ENCODE assay signal across 7 fruit fly cellular contexts in the genomic region with DNA sequence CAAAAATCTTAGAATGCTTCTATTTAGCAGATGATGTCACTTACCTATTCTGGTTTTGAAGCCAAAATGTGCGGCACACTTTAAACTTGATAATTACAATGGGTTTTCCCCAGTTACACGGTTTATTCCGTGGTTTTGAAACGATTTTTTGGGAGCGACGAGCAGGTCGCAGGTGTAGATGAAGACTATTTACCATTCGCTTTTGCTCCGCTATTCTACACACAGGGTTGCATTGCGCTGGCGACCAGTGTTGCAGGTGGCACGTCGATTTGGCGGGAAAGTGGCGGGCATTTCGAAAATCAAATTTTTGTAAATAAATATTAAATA.
A peak's percentile ranks its signal among the peaks of the same experiment; 100 is the strongest.
TF ChIP-seq lines count a peak whose summit lies in the region.

A gene (minus strand): TSS at position 196 of the 327 bp plus-strand sequence.

- no peak for TF ChIP-seq CTCF in whole organism, embryonic (GFP tag; optimal IDR thresholded peaks at IDR 0.05; lab: Kevin White, UChicago)

TF ChIP-seq in Kc167, 6 proteins besides CTCF, POLR2A, EP300 and RAD21:
- TF ChIP-seq h (optimal IDR thresholded peaks at IDR 0.05; lab: Kevin White, UChicago), result no peak
- no peak for TF ChIP-seq ttk (optimal IDR thresholded peaks at IDR 0.05; lab: Kevin White, UChicago)
- no peak for TF ChIP-seq insv (optimal IDR thresholded peaks at IDR 0.05; lab: Kevin White, UChicago)
- TF ChIP-seq psq (optimal IDR thresholded peaks at IDR 0.05; lab: Kevin White, UChicago), result peak; percentile 72

TF ChIP-seq in whole organism, 6 proteins besides CTCF, POLR2A, EP300 and RAD21:
- TF ChIP-seq psq (optimal IDR thresholded peaks at IDR 0.05; lab: Kevin White, UChicago) (peak; percentile 12), Dll (optimal IDR thresholded peaks at IDR 0.05; lab: Kevin White, UChicago) (no peak)

TF ChIP-seq in whole organism, adult, 20 proteins besides CTCF, POLR2A, EP300 and RAD21 (continues in another document):
- TF ChIP-seq tj (GFP tag; optimal IDR thresholded peaks at IDR 0.05; lab: Kevin White, UChicago), result peak; percentile 93
- TF ChIP-seq toe (GFP tag; optimal IDR thresholded peaks at IDR 0.05; lab: Kevin White, UChicago), result no peak
- peak; percentile 68 for TF ChIP-seq CG12768 (GFP tag; optimal IDR thresholded peaks at IDR 0.05; lab: Kevin White, UChicago)
- TF ChIP-seq CG11617 (GFP tag; optimal IDR thresholded peaks at IDR 0.05; lab: Kevin White, UChicago), result no peak
- TF ChIP-seq pad (GFP tag; optimal IDR thresholded peaks at IDR 0.05; lab: Kevin White, UChicago), result peak; percentile 52
- TF ChIP-seq CG1620 (GFP tag; optimal IDR thresholded peaks at IDR 0.05; lab: Kevin White, UChicago), result peak; percentile 34
- peak; percentile 35 for TF ChIP-seq CG7045 (GFP tag; optimal IDR thresholded peaks at IDR 0.05; lab: Kevin White, UChicago)
- TF ChIP-seq CG14711 (tag; optimal IDR thresholded peaks at IDR 0.05; lab: Kevin White, UChicago), result peak; percentile 44
- peak; percentile 81 for TF ChIP-seq Mnt (GFP tag; optimal IDR thresholded peaks at IDR 0.05; lab: Kevin White, UChicago)
- TF ChIP-seq Hr96 (GFP tag; optimal IDR thresholded peaks at IDR 0.05; lab: Kevin White, UChicago), result no peak
- TF ChIP-seq kay (GFP tag; lab: Kevin White, UChicago; ENCODE audit: borderline replicate concordance), result no peak
- TF ChIP-seq ovo (GFP tag; optimal IDR thresholded peaks at IDR 0.05; lab: Kevin White, UChicago), result peak; percentile 68
- peak; percentile 76 for TF ChIP-seq Crg-1 (GFP tag; optimal IDR thresholded peaks at IDR 0.05; lab: Kevin White, UChicago)
- peak in 1 of 2 experiments; percentile 0 for TF ChIP-seq cnc (optimal IDR thresholded peaks at IDR 0.05; lab: Kevin White, UChicago)
- peak; percentile 65 for TF ChIP-seq cic (GFP tag; optimal IDR thresholded peaks at IDR 0.05; lab: Kevin White, UChicago)
- peak; percentile 48 for TF ChIP-seq Clk (GFP tag; optimal IDR thresholded peaks at IDR 0.05; lab: Kevin White, UChicago)

TF ChIP-seq in whole organism, embryonic, 481 proteins besides CTCF, POLR2A, EP300 and RAD21 (continues in another document):
- TF ChIP-seq ham (GFP tag; IDR thresholded peaks at IDR 0.05; lab: Robert Waterston, UW) (no peak), danr (GFP tag; IDR thresholded peaks at IDR 0.05; lab: Robert Waterston, UW) (no peak), corto (GFP tag; optimal IDR thresholded peaks at IDR 0.05; lab: Kevin White, UChicago) (no peak), org-1 (GFP tag; optimal IDR thresholded peaks at IDR 0.05; lab: Kevin White, UChicago) (no peak), CG17612 (GFP tag; IDR thresholded peaks at IDR 0.05; lab: Robert Waterston, UW) (no peak), CG17359 (tag; optimal IDR thresholded peaks at IDR 0.05; lab: Kevin White, UChicago) (peak; percentile 42), CG33213 (GFP tag; optimal IDR thresholded peaks at IDR 0.05; lab: Kevin White, UChicago) (peak; percentile 49), CG18599 (GFP tag; optimal IDR thresholded peaks at IDR 0.05; lab: Kevin White, UChicago) (peak; percentile 54), CG2116 (GFP tag; optimal IDR thresholded peaks at IDR 0.05; lab: Kevin White, UChicago) (peak; percentile 99), Ptx1 (GFP tag; IDR thresholded peaks at IDR 0.05; lab: Robert Waterston, UW) (no peak), dmrt11E (tag; optimal IDR thresholded peaks at IDR 0.05; lab: Kevin White, UChicago) (no peak), gce (GFP tag; IDR thresholded peaks at IDR 0.05; lab: Robert Waterston, UW) (no peak), CG18262 (tag; optimal IDR thresholded peaks at IDR 0.05; lab: Kevin White, UChicago) (peak; percentile 36), wek (GFP tag; optimal IDR thresholded peaks at IDR 0.05; lab: Kevin White, UChicago) (peak; percentile 4), CG3838 (GFP tag; optimal IDR thresholded peaks at IDR 0.05; lab: Kevin White, UChicago) (no peak), CG14710 (tag; optimal IDR thresholded peaks at IDR 0.05; lab: Kevin White, UChicago) (peak; percentile 45), Mad (GFP tag; optimal IDR thresholded peaks at IDR 0.05; lab: Kevin White, UChicago) (no peak)

TF ChIP-seq in whole organism, prepupa, 60 proteins besides CTCF, POLR2A, EP300 and RAD21 (continues in another document):
- TF ChIP-seq Hr39 (GFP tag; optimal IDR thresholded peaks at IDR 0.05; lab: Kevin White, UChicago) (no peak), CG15336 (GFP tag; IDR thresholded peaks at IDR 0.05; lab: Robert Waterston, UW) (no peak), CG3919 (GFP tag; optimal IDR thresholded peaks at IDR 0.05; lab: Kevin White, UChicago) (peak; percentile 37), Met (GFP tag; optimal IDR thresholded peaks at IDR 0.05; lab: Kevin White, UChicago) (peak; percentile 21), svp (GFP tag; lab: Kevin White, UChicago) (no peak), CG6792 (GFP tag; optimal IDR thresholded peaks at IDR 0.05; lab: Kevin White, UChicago) (peak; percentile 1), CG9139 (GFP tag; optimal IDR thresholded peaks at IDR 0.05; lab: Kevin White, UChicago) (no peak), CG16779 (tag; optimal IDR thresholded peaks at IDR 0.05; lab: Kevin White, UChicago) (peak; percentile 16), Eip75B (GFP tag; optimal IDR thresholded peaks at IDR 0.05; lab: Kevin White, UChicago) (no peak), spab (GFP tag; optimal IDR thresholded peaks at IDR 0.05; lab: Kevin White, UChicago) (no peak), Sox102F (GFP tag; optimal IDR thresholded peaks at IDR 0.05; lab: Kevin White, UChicago) (peak; percentile 34), CG6276 (GFP tag; optimal IDR thresholded peaks at IDR 0.05; lab: Kevin White, UChicago) (no peak), Blimp-1 (GFP tag; optimal IDR thresholded peaks at IDR 0.05; lab: Kevin White, UChicago) (no peak), eg (GFP tag; IDR thresholded peaks at IDR 0.05; lab: Robert Waterston, UW) (no peak), topi (GFP tag; optimal IDR thresholded peaks at IDR 0.05; lab: Kevin White, UChicago) (peak; percentile 2), vri (GFP tag; optimal IDR thresholded peaks at IDR 0.05; lab: Kevin White, UChicago) (peak; percentile 38), fkh (GFP tag; optimal IDR thresholded peaks at IDR 0.05; lab: Kevin White, UChicago) (peak; percentile 86), dsx (GFP tag; optimal IDR thresholded peaks at IDR 0.05; lab: Kevin White, UChicago; ENCODE audit: poor library complexity, severe bottlenecking) (peak; percentile 21)

TF ChIP-seq in whole organism, pupa, 21 proteins besides CTCF, POLR2A, EP300 and RAD21:
- TF ChIP-seq CG15710 (tag; optimal IDR thresholded peaks at IDR 0.05; lab: Kevin White, UChicago) (peak; percentile 11), Snoo (tag; optimal IDR thresholded peaks at IDR 0.05; lab: Kevin White, UChicago) (peak; percentile 24), Pif1B (GFP tag; optimal IDR thresholded peaks at IDR 0.05; lab: Kevin White, UChicago) (peak; percentile 34), CG8159 (tag; optimal IDR thresholded peaks at IDR 0.05; lab: Kevin White, UChicago) (no peak)

TF ChIP-seq in whole organism, wandering third instar larva, 38 proteins besides CTCF, POLR2A, EP300 and RAD21:
- TF ChIP-seq ey (GFP tag; optimal IDR thresholded peaks at IDR 0.05; lab: Kevin White, UChicago) (no peak), br (GFP tag; optimal IDR thresholded peaks at IDR 0.05; lab: Kevin White, UChicago) (peak; percentile 43), N (GFP tag; optimal IDR thresholded peaks at IDR 0.05; lab: Kevin White, UChicago) (no peak), tai (GFP tag; optimal IDR thresholded peaks at IDR 0.05; lab: Kevin White, UChicago) (no peak), h (GFP tag; optimal IDR thresholded peaks at IDR 0.05; lab: Kevin White, UChicago) (peak; percentile 28), Vsx2 (GFP tag; optimal IDR thresholded peaks at IDR 0.05; lab: Kevin White, UChicago; ENCODE audit: partially characterized antibody) (no peak), pan (optimal IDR thresholded peaks at IDR 0.05; lab: Kevin White, UChicago) (no peak), GATAd (GFP tag; optimal IDR thresholded peaks at IDR 0.05; lab: Kevin White, UChicago) (no peak), psq (GFP tag; optimal IDR thresholded peaks at IDR 0.05; lab: Kevin White, UChicago) (peak; percentile 99), usp (GFP tag; optimal IDR thresholded peaks at IDR 0.05; lab: Kevin White, UChicago) (no peak), CG32264 (GFP tag; optimal IDR thresholded peaks at IDR 0.05; lab: Kevin White, UChicago) (no peak), Hr83 (GFP tag; optimal IDR thresholded peaks at IDR 0.05; lab: Kevin White, UChicago; ENCODE audit: poor library complexity, severe bottlenecking) (peak; percentile 55), HLH106 (tag; optimal IDR thresholded peaks at IDR 0.05; lab: Kevin White, UChicago) (no peak), Sp1 (GFP tag; optimal IDR thresholded peaks at IDR 0.05; lab: Kevin White, UChicago) (peak; percentile 26), Abd-B (GFP tag; optimal IDR thresholded peaks at IDR 0.05; lab: Kevin White, UChicago) (no peak), fru (GFP tag; optimal IDR thresholded peaks at IDR 0.05; lab: Kevin White, UChicago) (peak; percentile 7), Rel (GFP tag; optimal IDR thresholded peaks at IDR 0.05; lab: Kevin White, UChicago) (no peak), Rel (tag; optimal IDR thresholded peaks at IDR 0.05; lab: Kevin White, UChicago) (peak; percentile 59), OdsH (GFP tag; optimal IDR thresholded peaks at IDR 0.05; lab: Kevin White, UChicago) (no peak), Hnf4 (GFP tag; optimal IDR thresholded peaks at IDR 0.05; lab: Kevin White, UChicago) (no peak), dsf (GFP tag; optimal IDR thresholded peaks at IDR 0.05; lab: Kevin White, UChicago; ENCODE audit: borderline replicate concordance) (no peak), rgr (GFP tag; optimal IDR thresholded peaks at IDR 0.05; lab: Kevin White, UChicago) (peak; percentile 53), Jra (GFP tag; optimal IDR thresholded peaks at IDR 0.05; lab: Kevin White, UChicago) (peak; percentile 58), Dfd (GFP tag; optimal IDR thresholded peaks at IDR 0.05; lab: Kevin White, UChicago) (no peak), dmrt93B (GFP tag; optimal IDR thresholded peaks at IDR 0.05; lab: Kevin White, UChicago) (no peak), CG9705 (GFP tag; optimal IDR thresholded peaks at IDR 0.05; lab: Kevin White, UChicago) (no peak), woc (GFP tag; optimal IDR thresholded peaks at IDR 0.05; lab: Kevin White, UChicago) (no peak), Dif (GFP tag; optimal IDR thresholded peaks at IDR 0.05; lab: Kevin White, UChicago; ENCODE audit: partially characterized antibody) (peak; percentile 65), Mio (GFP tag; optimal IDR thresholded peaks at IDR 0.05; lab: Kevin White, UChicago) (no peak), sage (GFP tag; optimal IDR thresholded peaks at IDR 0.05; lab: Kevin White, UChicago) (no peak), Hr78 (GFP tag; optimal IDR thresholded peaks at IDR 0.05; lab: Kevin White, UChicago) (no peak), foxo (GFP tag; optimal IDR thresholded peaks at IDR 0.05; lab: Kevin White, UChicago) (peak in 1 of 2 experiments; percentile 43)
